Worm (Caenorhabditis elegans) whole organism, midembryonic: ENCODE measurements around the gene srsx-35.

Experiments
- cog-1 ChIP-seq: sonication (generic microtip); optimal IDR thresholded peaks from 2 replicates; lab custom pipeline; 2016; ENCODE audit warnings: missing genetic modification characterization, missing compliant biosample characterization
- flt-1 ChIP-seq: fragments of 200-800 bp; sonication (Bioruptor generic); IDR thresholded peaks from 2 replicates; pipeline ENCODE4 v1.3.6; 2022; ENCODE audit warnings: missing genetic modification characterization, missing compliant biosample characterization
- klf-2 ChIP-seq: fragments of 200-800 bp; sonication (Bioruptor generic); conservative IDR thresholded peaks from 2 replicates; pipeline ENCODE4 v1.3.6; 2022; ENCODE audit warnings: missing genetic modification reagents, missing genetic modification characterization, missing compliant biosample characterization
- ref-1 ChIP-seq: fragments of 200-800 bp; sonication (Bioruptor generic); conservative IDR thresholded peaks from 2 replicates; pipeline ENCODE4 v1.3.6; 2022; ENCODE audit warnings: missing genetic modification reagents, missing genetic modification characterization, missing compliant biosample characterization
- tab-1 ChIP-seq: fragments of 200-800 bp; sonication (Bioruptor generic); IDR thresholded peaks from 2 replicates; pipeline ENCODE4 v1.3.6; 2022; ENCODE audit warnings: missing genetic modification characterization, missing compliant biosample characterization
- ztf-29 ChIP-seq: fragments of 200-800 bp; sonication (Bioruptor generic); IDR thresholded peaks from 2 replicates; pipeline ENCODE4 v1.3.6; 2022; ENCODE audit warnings: missing genetic modification reagents, missing genetic modification characterization, missing compliant biosample characterization

ce11 chrV:20728763-20729350 lies 47.6 kb downstream of the srsx-35 start, which contains the start of gene ipla-3:
- TF ChIP-seq tab-1 (GFP tag; lab: Robert Waterston, UW) (no peak), flt-1 (GFP tag; lab: Robert Waterston, UW) (no peak), cog-1 (peak; percentile 54), klf-2 (GFP tag; lab: Robert Waterston, UW) (no peak), ref-1 (no peak), ztf-29 (GFP tag; lab: Robert Waterston, UW) (no peak)
